Comparison of ENCODE assay signal across 5 fruit fly cellular contexts in genomic region chr3L:15511688-15512250, dm6.
A peak's percentile ranks its signal among the peaks of the same experiment; 100 is the strongest.
TF ChIP-seq lines count a peak whose summit lies in the region.

No protein-coding gene starts in this region.

- TF ChIP-seq CTCF in whole organism, embryonic (GFP tag; optimal IDR thresholded peaks at IDR 0.05; lab: Kevin White, UChicago), result no peak

TF ChIP-seq in whole organism, adult, 20 proteins besides CTCF, POLR2A, EP300 and RAD21 (continues in another document):
- TF ChIP-seq CG33017 (tag; optimal IDR thresholded peaks at IDR 0.05; lab: Kevin White, UChicago), result peak; percentile 57
- TF ChIP-seq bab1 (GFP tag; optimal IDR thresholded peaks at IDR 0.05; lab: Kevin White, UChicago), result peak; percentile 37
- TF ChIP-seq Clk (GFP tag; optimal IDR thresholded peaks at IDR 0.05; lab: Kevin White, UChicago), result no peak
- peak; percentile 55 for TF ChIP-seq CG11617 (GFP tag; optimal IDR thresholded peaks at IDR 0.05; lab: Kevin White, UChicago)
- TF ChIP-seq Mnt (GFP tag; optimal IDR thresholded peaks at IDR 0.05; lab: Kevin White, UChicago), result peak; percentile 44
- TF ChIP-seq CG12768 (GFP tag; optimal IDR thresholded peaks at IDR 0.05; lab: Kevin White, UChicago), result peak; percentile 42
- peak; percentile 98 for TF ChIP-seq tj (GFP tag; optimal IDR thresholded peaks at IDR 0.05; lab: Kevin White, UChicago)
- TF ChIP-seq CG5204 (GFP tag; optimal IDR thresholded peaks at IDR 0.05; lab: Kevin White, UChicago), result no peak
- TF ChIP-seq ovo (GFP tag; optimal IDR thresholded peaks at IDR 0.05; lab: Kevin White, UChicago), result no peak
- peak; percentile 41 for TF ChIP-seq pad (GFP tag; optimal IDR thresholded peaks at IDR 0.05; lab: Kevin White, UChicago)
- TF ChIP-seq toe (GFP tag; optimal IDR thresholded peaks at IDR 0.05; lab: Kevin White, UChicago), result no peak
- peak; percentile 65 for TF ChIP-seq cic (GFP tag; optimal IDR thresholded peaks at IDR 0.05; lab: Kevin White, UChicago)
- TF ChIP-seq CG7045 (GFP tag; optimal IDR thresholded peaks at IDR 0.05; lab: Kevin White, UChicago), result no peak
- no peak for TF ChIP-seq Crg-1 (GFP tag; optimal IDR thresholded peaks at IDR 0.05; lab: Kevin White, UChicago)
- peak; percentile 98 for TF ChIP-seq kay (GFP tag; lab: Kevin White, UChicago; ENCODE audit: borderline replicate concordance)
- TF ChIP-seq CG14711 (tag; optimal IDR thresholded peaks at IDR 0.05; lab: Kevin White, UChicago), result no peak
- TF ChIP-seq cnc (optimal IDR thresholded peaks at IDR 0.05; lab: Kevin White, UChicago), result no peak
- no peak for TF ChIP-seq Hr96 (GFP tag; optimal IDR thresholded peaks at IDR 0.05; lab: Kevin White, UChicago)
- TF ChIP-seq CG7101 (tag; optimal IDR thresholded peaks at IDR 0.05; lab: Kevin White, UChicago), result no peak

TF ChIP-seq in whole organism, embryonic, 481 proteins besides CTCF, POLR2A, EP300 and RAD21 (continues in another document):
- TF ChIP-seq nom (GFP tag; optimal IDR thresholded peaks at IDR 0.05; lab: Kevin White, UChicago) (peak; percentile 64), Drgx (GFP tag; IDR thresholded peaks at IDR 0.05; lab: Robert Waterston, UW) (no peak), ato (GFP tag; IDR thresholded peaks at IDR 0.05; lab: Robert Waterston, UW; ENCODE audit: partially characterized antibody) (no peak), CG1233 (GFP tag; optimal IDR thresholded peaks at IDR 0.05; lab: Kevin White, UChicago) (no peak), slou (GFP tag; optimal IDR thresholded peaks at IDR 0.05; lab: Kevin White, UChicago) (no peak), ac (GFP tag; optimal IDR thresholded peaks at IDR 0.05; lab: Kevin White, UChicago) (peak; percentile 58), zen (tag; optimal IDR thresholded peaks at IDR 0.05; lab: Kevin White, UChicago) (no peak), CG9932 (GFP tag; IDR thresholded peaks at IDR 0.05; lab: Robert Waterston, UW) (no peak), Trl (optimal IDR thresholded peaks at IDR 0.05; lab: Kevin White, UChicago) (peak; percentile 10 to 68), Trl (GFP tag; optimal IDR thresholded peaks at IDR 0.05; lab: Kevin White, UChicago) (no peak), Jarid2 (GFP tag; optimal IDR thresholded peaks at IDR 0.05; lab: Kevin White, UChicago) (no peak), fd3F (GFP tag; optimal IDR thresholded peaks at IDR 0.05; lab: Kevin White, UChicago) (no peak), CG2712 (tag; optimal IDR thresholded peaks at IDR 0.05; lab: Kevin White, UChicago) (peak; percentile 13), sqz (GFP tag; optimal IDR thresholded peaks at IDR 0.05; lab: Kevin White, UChicago) (no peak), wdn (GFP tag; IDR thresholded peaks at IDR 0.05; lab: Robert Waterston, UW) (no peak), CG6854 (GFP tag; optimal IDR thresholded peaks at IDR 0.05; lab: Kevin White, UChicago) (no peak), CG11398 (GFP tag; optimal IDR thresholded peaks at IDR 0.05; lab: Kevin White, UChicago) (no peak), CG15479 (GFP tag; optimal IDR thresholded peaks at IDR 0.05; lab: Kevin White, UChicago) (peak; percentile 32), Nf-YC (tag; optimal IDR thresholded peaks at IDR 0.05; lab: Kevin White, UChicago) (no peak)

TF ChIP-seq in whole organism, prepupa, 60 proteins besides CTCF, POLR2A, EP300 and RAD21 (continues in another document):
- TF ChIP-seq Sox14 (GFP tag; optimal IDR thresholded peaks at IDR 0.05; lab: Kevin White, UChicago) (peak; percentile 55), CG11902 (GFP tag; optimal IDR thresholded peaks at IDR 0.05; lab: Kevin White, UChicago) (no peak), Hr38 (GFP tag; optimal IDR thresholded peaks at IDR 0.05; lab: Kevin White, UChicago) (no peak), Eip75B (GFP tag; optimal IDR thresholded peaks at IDR 0.05; lab: Kevin White, UChicago) (no peak), CG4318 (GFP tag; optimal IDR thresholded peaks at IDR 0.05; lab: Kevin White, UChicago) (no peak), dac (GFP tag; optimal IDR thresholded peaks at IDR 0.05; lab: Kevin White, UChicago) (no peak), CG6276 (GFP tag; optimal IDR thresholded peaks at IDR 0.05; lab: Kevin White, UChicago) (no peak), CG15336 (GFP tag; IDR thresholded peaks at IDR 0.05; lab: Robert Waterston, UW) (no peak), svp (GFP tag; lab: Kevin White, UChicago) (no peak), fd59A (GFP tag; optimal IDR thresholded peaks at IDR 0.05; lab: Kevin White, UChicago) (no peak), acj6 (GFP tag; optimal IDR thresholded peaks at IDR 0.05; lab: Kevin White, UChicago) (no peak), cyc (GFP tag; optimal IDR thresholded peaks at IDR 0.05; lab: Kevin White, UChicago) (no peak), topi (GFP tag; optimal IDR thresholded peaks at IDR 0.05; lab: Kevin White, UChicago) (no peak), CG10669 (GFP tag; optimal IDR thresholded peaks at IDR 0.05; lab: Kevin White, UChicago) (no peak), Lpt (GFP tag; optimal IDR thresholded peaks at IDR 0.05; lab: Kevin White, UChicago) (no peak), esn (GFP tag; optimal IDR thresholded peaks at IDR 0.05; lab: Kevin White, UChicago) (peak; percentile 7), Met (GFP tag; optimal IDR thresholded peaks at IDR 0.05; lab: Kevin White, UChicago) (peak; percentile 11), Smox (GFP tag; optimal IDR thresholded peaks at IDR 0.05; lab: Kevin White, UChicago) (no peak), Eip78C (GFP tag; lab: Kevin White, UChicago) (peak; percentile 76), CG8319 (GFP tag; optimal IDR thresholded peaks at IDR 0.05; lab: Kevin White, UChicago) (no peak), CG34406 (GFP tag; optimal IDR thresholded peaks at IDR 0.05; lab: Kevin White, UChicago) (no peak)

TF ChIP-seq in whole organism, pupa, 21 proteins besides CTCF, POLR2A, EP300 and RAD21:
- TF ChIP-seq CG13204 (GFP tag; optimal IDR thresholded peaks at IDR 0.05; lab: Kevin White, UChicago) (no peak), Pif1A (GFP tag; optimal IDR thresholded peaks at IDR 0.05; lab: Kevin White, UChicago) (no peak), EcR (GFP tag; optimal IDR thresholded peaks at IDR 0.05; lab: Kevin White, UChicago) (peak; percentile 68), CG17806 (tag; optimal IDR thresholded peaks at IDR 0.05; lab: Kevin White, UChicago) (no peak), CG12605 (GFP tag; IDR thresholded peaks at IDR 0.05; lab: Robert Waterston, UW) (no peak), CG10348 (GFP tag; IDR thresholded peaks at IDR 0.05; lab: Robert Waterston, UW) (no peak), Snoo (tag; optimal IDR thresholded peaks at IDR 0.05; lab: Kevin White, UChicago) (no peak), CG32121 (GFP tag; IDR thresholded peaks at IDR 0.05; lab: Robert Waterston, UW) (no peak), Pif1B (GFP tag; optimal IDR thresholded peaks at IDR 0.05; lab: Kevin White, UChicago) (peak; percentile 32), CG4496 (GFP tag; IDR thresholded peaks at IDR 0.05; lab: Robert Waterston, UW) (no peak), CG15710 (tag; optimal IDR thresholded peaks at IDR 0.05; lab: Kevin White, UChicago) (peak; percentile 2)

TF ChIP-seq in whole organism, wandering third instar larva, 38 proteins besides CTCF, POLR2A, EP300 and RAD21 (continues in another document):
- no peak for TF ChIP-seq psq (GFP tag; optimal IDR thresholded peaks at IDR 0.05; lab: Kevin White, UChicago)
- TF ChIP-seq tai (GFP tag; optimal IDR thresholded peaks at IDR 0.05; lab: Kevin White, UChicago), result no peak
- TF ChIP-seq foxo (GFP tag; optimal IDR thresholded peaks at IDR 0.05; lab: Kevin White, UChicago), result no peak
- no peak for TF ChIP-seq dmrt93B (GFP tag; optimal IDR thresholded peaks at IDR 0.05; lab: Kevin White, UChicago)
- peak; percentile 11 for TF ChIP-seq rgr (GFP tag; optimal IDR thresholded peaks at IDR 0.05; lab: Kevin White, UChicago)
- no peak for TF ChIP-seq CG32264 (GFP tag; optimal IDR thresholded peaks at IDR 0.05; lab: Kevin White, UChicago)
- TF ChIP-seq Hnf4 (GFP tag; optimal IDR thresholded peaks at IDR 0.05; lab: Kevin White, UChicago), result no peak
- no peak for TF ChIP-seq CrebA (GFP tag; optimal IDR thresholded peaks at IDR 0.05; lab: Kevin White, UChicago; ENCODE audit: borderline replicate concordance)
- no peak for TF ChIP-seq Hr78 (GFP tag; optimal IDR thresholded peaks at IDR 0.05; lab: Kevin White, UChicago)
- TF ChIP-seq N (GFP tag; optimal IDR thresholded peaks at IDR 0.05; lab: Kevin White, UChicago), result no peak
- peak; percentile 49 for TF ChIP-seq brk (GFP tag; optimal IDR thresholded peaks at IDR 0.05; lab: Kevin White, UChicago)
- peak; percentile 44 to 66 for TF ChIP-seq dl (GFP tag; optimal IDR thresholded peaks at IDR 0.05; lab: Kevin White, UChicago; ENCODE audit: insufficient read depth in 1 of 2, partially characterized antibody in 2 of 2)
- no peak for TF ChIP-seq br (GFP tag; optimal IDR thresholded peaks at IDR 0.05; lab: Kevin White, UChicago)
- no peak for TF ChIP-seq lola (GFP tag; optimal IDR thresholded peaks at IDR 0.05; lab: Kevin White, UChicago)
- peak; percentile 18 for TF ChIP-seq sage (GFP tag; optimal IDR thresholded peaks at IDR 0.05; lab: Kevin White, UChicago)
- no peak for TF ChIP-seq Sp1 (GFP tag; optimal IDR thresholded peaks at IDR 0.05; lab: Kevin White, UChicago)
- no peak for TF ChIP-seq Jra (GFP tag; optimal IDR thresholded peaks at IDR 0.05; lab: Kevin White, UChicago)
- TF ChIP-seq Dfd (GFP tag; optimal IDR thresholded peaks at IDR 0.05; lab: Kevin White, UChicago), result no peak
- TF ChIP-seq OdsH (GFP tag; optimal IDR thresholded peaks at IDR 0.05; lab: Kevin White, UChicago), result no peak
- no peak for TF ChIP-seq Abd-B (GFP tag; optimal IDR thresholded peaks at IDR 0.05; lab: Kevin White, UChicago)
- no peak for TF ChIP-seq pan (optimal IDR thresholded peaks at IDR 0.05; lab: Kevin White, UChicago)
- no peak for TF ChIP-seq ey (GFP tag; optimal IDR thresholded peaks at IDR 0.05; lab: Kevin White, UChicago)
- TF ChIP-seq Rel (GFP tag; optimal IDR thresholded peaks at IDR 0.05; lab: Kevin White, UChicago), result no peak
- TF ChIP-seq Rel (tag; optimal IDR thresholded peaks at IDR 0.05; lab: Kevin White, UChicago), result peak; percentile 2
- TF ChIP-seq woc (GFP tag; optimal IDR thresholded peaks at IDR 0.05; lab: Kevin White, UChicago), result no peak
- no peak for TF ChIP-seq Myc (optimal IDR thresholded peaks at IDR 0.05; lab: Kevin White, UChicago)
- no peak for TF ChIP-seq CG9705 (GFP tag; optimal IDR thresholded peaks at IDR 0.05; lab: Kevin White, UChicago)
- peak; percentile 57 for TF ChIP-seq Dif (GFP tag; optimal IDR thresholded peaks at IDR 0.05; lab: Kevin White, UChicago; ENCODE audit: partially characterized antibody)
- TF ChIP-seq Hr83 (GFP tag; optimal IDR thresholded peaks at IDR 0.05; lab: Kevin White, UChicago; ENCODE audit: poor library complexity, severe bottlenecking), result no peak
- TF ChIP-seq dsf (GFP tag; optimal IDR thresholded peaks at IDR 0.05; lab: Kevin White, UChicago; ENCODE audit: borderline replicate concordance), result no peak
- no peak for TF ChIP-seq HLH106 (tag; optimal IDR thresholded peaks at IDR 0.05; lab: Kevin White, UChicago)
- no peak for TF ChIP-seq jim (GFP tag; optimal IDR thresholded peaks at IDR 0.05; lab: Kevin White, UChicago)
- no peak for TF ChIP-seq usp (GFP tag; optimal IDR thresholded peaks at IDR 0.05; lab: Kevin White, UChicago)
- TF ChIP-seq Vsx2 (GFP tag; optimal IDR thresholded peaks at IDR 0.05; lab: Kevin White, UChicago; ENCODE audit: partially characterized antibody), result no peak
